Worm (Caenorhabditis elegans) whole organism, young adult: Measurements from ENCODE around the gene F23D12.3.

Experiments
- B0035.1 ChIP-seq: sonication (generic microtip); optimal IDR thresholded peaks from 2 replicates; lab custom pipeline; 2016; ENCODE audit warnings: missing genetic modification characterization, mild to moderate bottlenecking, missing compliant biosample characterization, missing genotype, missing genetic modification reagents
- B0261.1 ChIP-seq: sonication (generic microtip); optimal IDR thresholded peaks from 2 replicates; lab custom pipeline; 2016; ENCODE audit warnings: mild to moderate bottlenecking, missing genetic modification characterization, moderate library complexity, missing compliant biosample characterization
- C06A6.2 ChIP-seq: fragments of 200-800 bp; sonication (Bioruptor generic); conservative IDR thresholded peaks from 2 replicates; pipeline ENCODE4 v1.3.6; 2022; ENCODE audit warnings: missing genetic modification characterization, missing compliant biosample characterization
- D2030.7 ChIP-seq: fragments of 200-800 bp; sonication (Bioruptor generic); IDR thresholded peaks from 2 replicates; pipeline ENCODE4 v1.3.6; 2022; ENCODE audit warnings: missing genetic modification reagents, missing genetic modification characterization, missing compliant biosample characterization
- F33H1.4 ChIP-seq: fragments of 200-800 bp; sonication (Bioruptor generic); IDR thresholded peaks from 2 replicates; pipeline ENCODE4 v1.3.6; 2022; ENCODE audit warnings: missing genetic modification reagents, missing genetic modification characterization, missing compliant biosample characterization
- F37B4.10 ChIP-seq: fragments of 200-800 bp; sonication (Bioruptor generic); IDR thresholded peaks from 2 replicates; pipeline ENCODE4 v1.3.6; 2022; ENCODE audit warnings: missing genetic modification characterization, missing compliant biosample characterization
- F39B2.1 ChIP-seq: fragments of 200-800 bp; sonication (Bioruptor generic); IDR thresholded peaks from 2 replicates; pipeline ENCODE4 v1.3.6; 2022; ENCODE audit warnings: missing genetic modification reagents, missing genetic modification characterization, missing compliant biosample characterization
- F52B5.7 ChIP-seq: sonication (generic microtip); optimal IDR thresholded peaks from 2 replicates; lab custom pipeline; 2016; ENCODE audit warnings: mild to moderate bottlenecking, missing genetic modification characterization, missing compliant biosample characterization
- T07F8.4 ChIP-seq: sonication (generic microtip); optimal IDR thresholded peaks from 2 replicates; lab custom pipeline; 2016; ENCODE audit warnings: mild to moderate bottlenecking, missing genetic modification characterization, moderate library complexity, missing compliant biosample characterization
- T26A5.8 ChIP-seq: sonication (generic microtip); optimal IDR thresholded peaks from 2 replicates; lab custom pipeline; 2016; ENCODE audit warnings: missing genetic modification characterization, missing compliant biosample characterization
- Y56A3A.18 ChIP-seq: fragments of 200-800 bp; sonication (Bioruptor generic); IDR thresholded peaks from 2 replicates; pipeline ENCODE4 v1.3.6; 2022; ENCODE audit warnings: missing genetic modification reagents, missing genetic modification characterization, missing compliant biosample characterization
- ZK185.1 ChIP-seq: sonication (generic microtip); optimal IDR thresholded peaks from 2 replicates; lab custom pipeline; 2016; ENCODE audit warnings: mild to moderate bottlenecking, missing genetic modification characterization, missing compliant biosample characterization; ENCODE audit not compliant: poor library complexity, severe bottlenecking
- ama-1 ChIP-seq, 3 experiments: fragments of 150-350 bp in 1 of 3; sonication (generic microtip) in 2 of 3; optimal IDR thresholded peaks; 2 replicates each; lab custom pipeline; 2014 to 2018; ENCODE audit warnings: missing biosample characterization in 2 of 3, missing genetic modification characterization in 2 of 3, missing genetic modification reagents in 2 of 3
- athp-1 ChIP-seq: sonication (generic microtip); optimal IDR thresholded peaks from 2 replicates; lab custom pipeline; 2017; ENCODE audit warnings: mild to moderate bottlenecking, missing genetic modification characterization, missing compliant biosample characterization
- attf-3 ChIP-seq: fragments of 200-800 bp; sonication (Bioruptor generic); conservative IDR thresholded peaks from 2 replicates; pipeline ENCODE4 v1.3.6; 2022; ENCODE audit warnings: missing genetic modification reagents, missing genetic modification characterization, missing compliant biosample characterization
- ceh-40 ChIP-seq: fragments of 200-800 bp; sonication (Bioruptor generic); IDR thresholded peaks from 2 replicates; pipeline ENCODE4 v1.3.6; 2022; ENCODE audit warnings: missing genetic modification characterization, missing compliant biosample characterization
- chd-7 ChIP-seq: sonication (generic microtip); optimal IDR thresholded peaks from 2 replicates; lab custom pipeline; 2016; ENCODE audit warnings: mild to moderate bottlenecking, missing genetic modification characterization, moderate library complexity, missing compliant biosample characterization
- dox-1 ChIP-seq: fragments of 200-800 bp; sonication (Bioruptor generic); IDR thresholded peaks from 2 replicates; pipeline ENCODE4 v1.3.6; 2022; ENCODE audit warnings: missing genetic modification reagents, missing genetic modification characterization, missing compliant biosample characterization
- dpl-1 ChIP-seq: fragments of 150-350 bp; optimal IDR thresholded peaks from 2 replicates; lab custom pipeline; 2014; ENCODE audit warnings: missing biosample characterization, missing genetic modification reagents, missing genetic modification characterization
- ets-4 ChIP-seq: fragments of 200-800 bp; sonication (Bioruptor generic); optimal IDR thresholded peaks from 2 replicates; lab custom pipeline; 2018; ENCODE audit warnings: mild to moderate bottlenecking, missing genetic modification characterization, missing compliant biosample characterization
- fkh-3 ChIP-seq: sonication (generic microtip); optimal IDR thresholded peaks from 2 replicates; lab custom pipeline; 2016; ENCODE audit warnings: mild to moderate bottlenecking, missing genetic modification characterization, missing compliant biosample characterization
- gei-17 ChIP-seq: fragments of 200-800 bp; sonication (Bioruptor generic); optimal IDR thresholded peaks from 2 replicates; lab custom pipeline; 2018; ENCODE audit warnings: mild to moderate bottlenecking, missing genetic modification characterization, missing compliant biosample characterization
- hlh-12 ChIP-seq: sonication (generic microtip); optimal IDR thresholded peaks from 2 replicates; lab custom pipeline; 2016; ENCODE audit warnings: missing genetic modification characterization, missing compliant biosample characterization
- hlh-26 ChIP-seq: fragments of 200-800 bp; sonication (Bioruptor generic); conservative IDR thresholded peaks from 2 replicates; pipeline ENCODE4 v1.3.6; 2022; ENCODE audit warnings: missing genetic modification reagents, missing genetic modification characterization, missing compliant biosample characterization
- hrde-1 ChIP-seq: sonication (generic microtip); optimal IDR thresholded peaks from 2 replicates; lab custom pipeline; 2016; ENCODE audit warnings: missing genetic modification characterization, mild to moderate bottlenecking, missing compliant biosample characterization, moderate library complexity, missing genotype, missing genetic modification reagents, borderline replicate concordance
- hsf-1 ChIP-seq: fragments of 200-800 bp; sonication (Bioruptor generic); IDR thresholded peaks from 2 replicates; pipeline ENCODE4 v1.3.6; 2022; ENCODE audit warnings: missing genetic modification reagents, missing genetic modification characterization, missing compliant biosample characterization
- lag-1 ChIP-seq: fragments of 200-800 bp; sonication (Bioruptor generic); IDR thresholded peaks from 2 replicates; pipeline ENCODE4 v1.3.6; 2022; ENCODE audit warnings: missing genetic modification reagents, missing genetic modification characterization, missing compliant biosample characterization
- let-607 ChIP-seq, 2 experiments: fragments of 200-800 bp in 1 of 2; sonication (Bioruptor generic) in 1 of 2; sonication (generic microtip) in 1 of 2; optimal IDR thresholded peaks; 2 replicates each; lab custom pipeline; 2016 to 2018; ENCODE audit warnings: mild to moderate bottlenecking in 2 of 2, missing compliant biosample characterization in 2 of 2, missing genetic modification characterization in 2 of 2, moderate library complexity in 2 of 2, missing genotype in 1 of 2
- lin-35 ChIP-seq, 3 experiments: fragments of 150-350 bp in 2 of 3; sonication (generic microtip) in 1 of 3; optimal IDR thresholded peaks; 2 replicates each; lab custom pipeline; 2014 to 2018; ENCODE audit warnings: missing biosample characterization in 3 of 3, missing genetic modification characterization in 3 of 3, missing genetic modification reagents in 3 of 3
- lsy-27 ChIP-seq: sonication (generic microtip); optimal IDR thresholded peaks from 2 replicates; lab custom pipeline; 2017; ENCODE audit warnings: missing genetic modification characterization, mild to moderate bottlenecking, missing compliant biosample characterization, antibody characterized with exemption, missing genotype, borderline replicate concordance; ENCODE audit not compliant: insufficient read depth
- madf-10 ChIP-seq: sonication (generic microtip); optimal IDR thresholded peaks from 2 replicates; lab custom pipeline; 2016; ENCODE audit warnings: mild to moderate bottlenecking, missing genetic modification characterization, missing compliant biosample characterization
- madf-6 ChIP-seq: fragments of 200-800 bp; sonication (Bioruptor generic); IDR thresholded peaks from 2 replicates; pipeline ENCODE4 v1.3.6; 2022; ENCODE audit warnings: missing genetic modification reagents, missing genetic modification characterization, missing compliant biosample characterization
- mes-4 ChIP-seq: sonication (generic microtip); optimal IDR thresholded peaks from 2 replicates; lab custom pipeline; 2016; ENCODE audit warnings: missing genotype, missing genetic modification characterization, missing compliant biosample characterization
- nfya-2 ChIP-seq: fragments of 200-800 bp; sonication (Bioruptor generic); IDR thresholded peaks from 2 replicates; pipeline ENCODE4 v1.3.6; 2022; ENCODE audit warnings: missing genetic modification reagents, missing genetic modification characterization, missing compliant biosample characterization
- nhr-120 ChIP-seq: fragments of 200-800 bp; sonication (Bioruptor generic); IDR thresholded peaks from 2 replicates; pipeline ENCODE4 v1.3.6; 2022; ENCODE audit warnings: missing genetic modification characterization, missing compliant biosample characterization
- nhr-27 ChIP-seq: fragments of 200-800 bp; sonication (Bioruptor generic); optimal IDR thresholded peaks from 2 replicates; lab custom pipeline; 2018; ENCODE audit warnings: mild to moderate bottlenecking, missing genetic modification characterization, moderate library complexity, missing compliant biosample characterization
- rpc-1 ChIP-seq, 2 experiments: fragments of 150-350 bp in 1 of 2; sonication (generic microtip) in 1 of 2; optimal IDR thresholded peaks; 2 replicates each; lab custom pipeline; 2014 to 2018; ENCODE audit warnings: missing biosample characterization in 1 of 2, missing genetic modification characterization in 1 of 2, missing genetic modification reagents in 1 of 2, missing genotype in 1 of 2
- sea-2 ChIP-seq: fragments of 200-800 bp; sonication (Bioruptor generic); IDR thresholded peaks from 2 replicates; pipeline ENCODE4 v1.3.6; 2022; ENCODE audit warnings: missing genetic modification characterization, missing compliant biosample characterization
- snpc-1.1 ChIP-seq: sonication (generic microtip); optimal IDR thresholded peaks from 2 replicates; lab custom pipeline; 2017; ENCODE audit warnings: missing genetic modification characterization, mild to moderate bottlenecking, missing compliant biosample characterization, antibody characterized with exemption, moderate library complexity, missing genotype, missing genetic modification reagents; ENCODE audit not compliant: insufficient read depth
- snpc-1.3 ChIP-seq: sonication (generic microtip); optimal IDR thresholded peaks from 2 replicates; lab custom pipeline; 2017; ENCODE audit warnings: missing genetic modification characterization, mild to moderate bottlenecking, missing compliant biosample characterization, antibody characterized with exemption, moderate library complexity, missing genotype, missing genetic modification reagents; ENCODE audit not compliant: insufficient read depth
- unc-62 ChIP-seq: fragments of 150-350 bp; optimal IDR thresholded peaks from 2 replicates; lab custom pipeline; 2014; ENCODE audit warnings: missing biosample characterization, missing genetic modification reagents, missing genetic modification characterization
- ztf-18 ChIP-seq: sonication (generic microtip); optimal IDR thresholded peaks from 2 replicates; lab custom pipeline; 2016; ENCODE audit warnings: missing genotype, mild to moderate bottlenecking, missing genetic modification characterization, missing compliant biosample characterization
- ztf-22 ChIP-seq: fragments of 200-800 bp; sonication (Bioruptor generic); optimal IDR thresholded peaks from 2 replicates; lab custom pipeline; 2018; ENCODE audit warnings: mild to moderate bottlenecking, missing genetic modification characterization, moderate library complexity, missing compliant biosample characterization
- ztf-26 ChIP-seq: sonication (generic microtip); optimal IDR thresholded peaks from 2 replicates; lab custom pipeline; 2017; ENCODE audit warnings: missing genetic modification characterization, missing compliant biosample characterization

Gene F23D12.3

ce11 chrX:14478743-14479428 is 36.5 kb downstream of the F23D12.3 start, which contains the start of gene M163.11 (continued):
- TF ChIP-seq gei-17 (no peak), athp-1 (tag; lab: Kevin White, UChicago) (peak; percentile 21), chd-7 (tag; lab: Kevin White, UChicago) (peak; percentile 61), madf-10 (tag; lab: Kevin White, UChicago) (peak; percentile 39), ZK185.1 (tag; lab: Kevin White, UChicago) (peak; percentile 87), attf-3 (GFP tag; lab: Robert Waterston, UW) (0 out of 2 replicates have a peak, but pooled peaks have one; percentile 17), snpc-1.3 (tag; lab: Kevin White, UChicago) (peak; percentile 63), snpc-1.1 (peak; percentile 71), let-607 (tag; optimal IDR thresholded peaks at IDR 0.05; lab: Kevin White, UChicago) (peak; percentile 30 to 37), hlh-12 (peak; percentile 44), C06A6.2 (no peak), mes-4 (tag; lab: Kevin White, UChicago) (peak; percentile 61), ztf-18 (tag; lab: Kevin White, UChicago) (peak; percentile 75), ama-1 (optimal IDR thresholded peaks at IDR 0.05; lab: Kevin White, UChicago) (no peak), ama-1 (GFP tag; optimal IDR thresholded peaks at IDR 0.05; lab: Kevin White, UChicago) (peak; percentile 42 to 92), B0261.1 (tag; lab: Kevin White, UChicago) (peak; percentile 82), madf-6 (GFP tag; lab: Robert Waterston, UW) (peak; percentile 44; the same call in 1 of the 2 replicates), F52B5.7 (tag; lab: Kevin White, UChicago) (no peak), lin-35 (GFP tag; optimal IDR thresholded peaks at IDR 0.05; lab: Kevin White, UChicago) (peak in 1 of 3 experiments; percentile 62), ztf-26 (tag; lab: Kevin White, UChicago) (peak; percentile 15), Y56A3A.18 (peak; percentile 65), sea-2 (GFP tag; lab: Robert Waterston, UW) (no peak), T26A5.8 (tag; lab: Kevin White, UChicago) (no peak), lsy-27 (tag; lab: Kevin White, UChicago) (peak; percentile 56), D2030.7 (peak; percentile 69), nhr-27 (tag; lab: Kevin White, UChicago) (peak; percentile 44), ztf-22 (no peak), ceh-40 (GFP tag; lab: Robert Waterston, UW) (peak; percentile 86)

- TF ChIP-seq snpc-1.3 (tag; lab: Kevin White, UChicago) (no peak), F37B4.10 (GFP tag; lab: Robert Waterston, UW) (no peak), F39B2.1 (no peak), T07F8.4 (tag; lab: Kevin White, UChicago) (no peak), hsf-1 (GFP tag; lab: Robert Waterston, UW) (no peak), dox-1 (GFP tag; lab: Robert Waterston, UW) (peak; percentile 74), fkh-3 (tag; lab: Kevin White, UChicago) (no peak), ama-1 (optimal IDR thresholded peaks at IDR 0.05; lab: Kevin White, UChicago) (no peak), ama-1 (GFP tag; optimal IDR thresholded peaks at IDR 0.05; lab: Kevin White, UChicago) (no peak), ets-4 (GFP tag; lab: Kevin White, UChicago) (no peak), lag-1 (GFP tag; lab: Robert Waterston, UW) (no peak), rpc-1 (optimal IDR thresholded peaks at IDR 0.05; lab: Kevin White, UChicago) (no peak), rpc-1 (tag; optimal IDR thresholded peaks at IDR 0.05; lab: Kevin White, UChicago) (no peak), hlh-26 (GFP tag; lab: Robert Waterston, UW) (no peak), nhr-120 (GFP tag; lab: Robert Waterston, UW) (no peak), sea-2 (GFP tag; lab: Robert Waterston, UW) (no peak), unc-62 (GFP tag; lab: Kevin White, UChicago) (no peak), dpl-1 (no peak), B0261.1 (tag; lab: Kevin White, UChicago) (peak; percentile 32), F33H1.4 (GFP tag; lab: Robert Waterston, UW) (no peak), nfya-2 (no peak), F52B5.7 (tag; lab: Kevin White, UChicago) (no peak), ztf-26 (tag; lab: Kevin White, UChicago) (peak; percentile 39), hrde-1 (tag; lab: Kevin White, UChicago) (no peak), T26A5.8 (tag; lab: Kevin White, UChicago) (no peak), B0035.1 (tag; lab: Kevin White, UChicago) (no peak)
Observed at ce11 chrX:14480248-14480647, 37.8 kb downstream of the F23D12.3 start, which contains the start of gene gfi-3. gfi-3 (plus strand) TSS chrX:14480572.
